Worm (Caenorhabditis elegans) whole organism, L1 larva: ENCODE data around the gene T13C5.9.

Experiments used
- alr-1 ChIP-seq: fragments of 200-800 bp; sonication (Bioruptor generic); optimal IDR thresholded peaks from 2 replicates; lab custom pipeline; 2018; ENCODE audit warnings: borderline replicate concordance, mild to moderate bottlenecking, missing genetic modification characterization, missing compliant biosample characterization
- efl-3 ChIP-seq: fragments of 200-800 bp; sonication (Bioruptor generic); optimal IDR thresholded peaks from 2 replicates; lab custom pipeline; 2018; ENCODE audit warnings: mild to moderate bottlenecking, missing genetic modification characterization, missing compliant biosample characterization
- mdl-1 ChIP-seq, 2 experiments: fragments of 150-350 bp; optimal IDR thresholded peaks; 2 replicates each; lab custom pipeline; 2014 to 2017; ENCODE audit warnings: missing biosample characterization in 2 of 2, missing genetic modification characterization in 2 of 2, inconsistent platforms in 1 of 2
- nhr-28 ChIP-seq: fragments of 150-350 bp; optimal IDR thresholded peaks from 2 replicates; lab custom pipeline; 2014; ENCODE audit warnings: missing biosample characterization, missing genetic modification characterization
- nhr-47 ChIP-seq: sonication (generic microtip); optimal IDR thresholded peaks from 2 replicates; lab custom pipeline; 2016; ENCODE audit warnings: mild to moderate bottlenecking, missing genetic modification characterization, moderate library complexity, missing compliant biosample characterization
- nhr-84 ChIP-seq: sonication (generic microtip); optimal IDR thresholded peaks from 2 replicates; lab custom pipeline; 2017; ENCODE audit warnings: missing biosample characterization, missing genetic modification characterization
- pqm-1 ChIP-seq: sonication (generic microtip); optimal IDR thresholded peaks from 3 replicates; lab custom pipeline; 2017; ENCODE audit warnings: missing biosample characterization, missing genetic modification characterization
- sup-37 ChIP-seq: fragments of 200-800 bp; sonication (Bioruptor generic); optimal IDR thresholded peaks from 2 replicates; lab custom pipeline; 2018; ENCODE audit warnings: mild to moderate bottlenecking, missing genetic modification characterization, missing compliant biosample characterization
- unc-62 ChIP-seq: fragments of 150-350 bp; optimal IDR thresholded peaks from 2 replicates; lab custom pipeline; 2014; ENCODE audit warnings: missing biosample characterization, missing genetic modification reagents, missing genetic modification characterization
- unc-86 ChIP-seq: sonication (generic microtip); optimal IDR thresholded peaks from 2 replicates; lab custom pipeline; 2016; ENCODE audit warnings: missing genetic modification characterization, missing compliant biosample characterization
- ztf-4 ChIP-seq: fragments of 150-350 bp; optimal IDR thresholded peaks from 2 replicates; lab custom pipeline; 2014; ENCODE audit warnings: missing biosample characterization, missing genetic modification characterization

ce11 chrX:6238973-6239372 is 48.9 kb downstream of the T13C5.9 start, which contains the start of gene rml-3:
- TF ChIP-seq pqm-1 (tag; lab: Kevin White, UChicago) (no peak), unc-86 (tag; lab: Kevin White, UChicago) (no peak), alr-1 (tag; lab: Kevin White, UChicago) (no peak), mdl-1 (tag; optimal IDR thresholded peaks at IDR 0.05; lab: Kevin White, UChicago) (no peak), nhr-47 (tag; lab: Kevin White, UChicago) (no peak), ztf-4 (tag; lab: Kevin White, UChicago) (no peak), sup-37 (GFP tag; lab: Kevin White, UChicago) (no peak), nhr-84 (no peak), unc-62 (GFP tag; lab: Kevin White, UChicago) (no peak), nhr-28 (tag; lab: Kevin White, UChicago) (no peak), efl-3 (no peak)
